Fruit fly (Drosophila melanogaster): ENCODE data around the gene CG32588.

DNA sequence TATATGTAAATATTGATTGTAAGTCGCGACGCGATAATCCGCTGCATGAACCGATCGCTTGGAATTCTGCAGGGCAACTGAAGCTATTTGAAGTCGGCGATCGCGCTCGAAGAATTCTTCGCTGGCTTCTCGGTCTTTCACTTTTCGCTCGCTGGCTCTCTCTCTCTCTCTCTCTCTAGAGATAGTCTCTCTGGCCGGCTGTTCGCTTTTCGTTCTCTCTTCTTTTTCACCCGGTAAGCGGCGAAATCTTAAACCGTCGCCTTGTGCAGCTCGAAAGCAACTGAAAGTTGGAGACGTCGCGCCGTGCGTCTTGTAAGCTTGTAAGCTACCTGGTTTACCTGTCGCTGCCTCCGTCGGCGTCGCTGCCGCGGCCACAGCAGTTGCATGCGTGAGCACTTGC is 43.5 kb downstream of the CG32588 start, which contains the start of gene CG9095:
- no peak for TF ChIP-seq h (optimal IDR thresholded peaks at IDR 0.05)
- TF ChIP-seq ttk (optimal IDR thresholded peaks at IDR 0.05) = no peak
- no peak for TF ChIP-seq Sin3A (optimal IDR thresholded peaks at IDR 0.05)
- TF ChIP-seq psq (optimal IDR thresholded peaks at IDR 0.05) = no peak

Measured in Kc167 (cell line).